Worm (Caenorhabditis elegans): Measurements from ENCODE around the gene C53A5.16.

ce11 chrV:14530813-14531212, 8.4 kb upstream of the C53A5.16 start, which contains the start of gene kcnl-4:
- TF ChIP-seq lin-13 (GFP tag; optimal IDR thresholded peaks at IDR 0.05): no peak
- no peak for TF ChIP-seq snpc-4 (tag; optimal IDR thresholded peaks at IDR 0.05)
- TF ChIP-seq ama-1 (optimal IDR thresholded peaks at IDR 0.05): no peak
- no peak for TF ChIP-seq nhr-76 (tag; optimal IDR thresholded peaks at IDR 0.05)
- TF ChIP-seq lsy-2 (tag; optimal IDR thresholded peaks at IDR 0.05): no peak
- TF ChIP-seq unc-98 (GFP tag; IDR thresholded peaks at IDR 0.05): no peak
- TF ChIP-seq aha-1 (tag; optimal IDR thresholded peaks at IDR 0.05): no peak
- TF ChIP-seq skn-1 (tag; optimal IDR thresholded peaks at IDR 0.05): no peak
- no peak for TF ChIP-seq mep-1 (tag; optimal IDR thresholded peaks at IDR 0.05)

Measured in whole organism, L1 larva.